Worm (Caenorhabditis elegans) whole organism, young adult: ENCODE measurements around the gene Y55F3AM.11.
A peak's percentile ranks its signal among the peaks of the same experiment; 100 is the strongest.

Experiments
- B0019.2 ChIP-seq: fragments of 200-800 bp; sonication (Bioruptor generic); conservative IDR thresholded peaks from 2 replicates; pipeline ENCODE4 v1.3.6; 2022; ENCODE audit warnings: missing genetic modification reagents, missing genetic modification characterization, missing compliant biosample characterization
- C06A6.2 ChIP-seq: fragments of 200-800 bp; sonication (Bioruptor generic); conservative IDR thresholded peaks from 2 replicates; pipeline ENCODE4 v1.3.6; 2022; ENCODE audit warnings: missing genetic modification characterization, missing compliant biosample characterization
- D2030.7 ChIP-seq: fragments of 200-800 bp; sonication (Bioruptor generic); IDR thresholded peaks from 2 replicates; pipeline ENCODE4 v1.3.6; 2022; ENCODE audit warnings: missing genetic modification reagents, missing genetic modification characterization, missing compliant biosample characterization
- F23B12.7 ChIP-seq: sonication (generic microtip); optimal IDR thresholded peaks from 2 replicates; lab custom pipeline; 2017; ENCODE audit warnings: missing genetic modification characterization, mild to moderate bottlenecking, missing compliant biosample characterization, antibody characterized with exemption, moderate library complexity; ENCODE audit not compliant: insufficient read depth
- F57A8.1 ChIP-seq: fragments of 200-800 bp; sonication (Bioruptor generic); optimal IDR thresholded peaks from 2 replicates; lab custom pipeline; 2018; ENCODE audit warnings: mild to moderate bottlenecking, missing genetic modification characterization, moderate library complexity, missing compliant biosample characterization
- K11D2.4 ChIP-seq: fragments of 200-800 bp; sonication (Bioruptor generic); IDR thresholded peaks from 2 replicates; pipeline ENCODE4 v1.3.6; 2022; ENCODE audit warnings: missing genetic modification reagents, missing genetic modification characterization, missing compliant biosample characterization
- Y56A3A.18 ChIP-seq: fragments of 200-800 bp; sonication (Bioruptor generic); IDR thresholded peaks from 2 replicates; pipeline ENCODE4 v1.3.6; 2022; ENCODE audit warnings: missing genetic modification reagents, missing genetic modification characterization, missing compliant biosample characterization
- akir-1 ChIP-seq: fragments of 200-800 bp; sonication (Bioruptor generic); optimal IDR thresholded peaks from 2 replicates; lab custom pipeline; 2018; ENCODE audit warnings: mild to moderate bottlenecking, missing genetic modification characterization, moderate library complexity, missing compliant biosample characterization
- ama-1 ChIP-seq, 3 experiments: fragments of 150-350 bp in 1 of 3; sonication (generic microtip) in 2 of 3; optimal IDR thresholded peaks; 2 replicates each; lab custom pipeline; 2014 to 2018; ENCODE audit warnings: missing biosample characterization in 2 of 3, missing genetic modification characterization in 2 of 3, missing genetic modification reagents in 2 of 3
- atf-7 ChIP-seq: sonication (generic microtip); optimal IDR thresholded peaks from 2 replicates; lab custom pipeline; 2017; ENCODE audit warnings: mild to moderate bottlenecking, missing genetic modification characterization, missing compliant biosample characterization
- athp-1 ChIP-seq: sonication (generic microtip); optimal IDR thresholded peaks from 2 replicates; lab custom pipeline; 2017; ENCODE audit warnings: mild to moderate bottlenecking, missing genetic modification characterization, missing compliant biosample characterization
- attf-3 ChIP-seq: fragments of 200-800 bp; sonication (Bioruptor generic); conservative IDR thresholded peaks from 2 replicates; pipeline ENCODE4 v1.3.6; 2022; ENCODE audit warnings: missing genetic modification reagents, missing genetic modification characterization, missing compliant biosample characterization
- cebp-1 ChIP-seq, 2 experiments: fragments of 200-800 bp in 1 of 2; sonication (Bioruptor generic) in 1 of 2; sonication (generic microtip) in 1 of 2; IDR thresholded peaks in 1 of 2; optimal IDR thresholded peaks in 1 of 2; 2 replicates each; pipeline versions ENCODE4 v1.3.6 to Lab custom; 2017 to 2022; ENCODE audit warnings: missing compliant biosample characterization in 2 of 2, missing genetic modification characterization in 2 of 2, mild to moderate bottlenecking in 1 of 2, missing genetic modification reagents in 1 of 2, moderate library complexity in 1 of 2
- cebp-2 ChIP-seq: fragments of 200-800 bp; sonication (Bioruptor generic); IDR thresholded peaks from 2 replicates; pipeline ENCODE4 v1.3.6; 2022; ENCODE audit warnings: missing genetic modification characterization, missing compliant biosample characterization
- ceh-100 ChIP-seq: fragments of 200-800 bp; sonication (Bioruptor generic); IDR thresholded peaks from 2 replicates; pipeline ENCODE4 v1.3.6; 2022; ENCODE audit warnings: missing genetic modification reagents, missing genetic modification characterization, missing compliant biosample characterization
- ceh-40 ChIP-seq: fragments of 200-800 bp; sonication (Bioruptor generic); IDR thresholded peaks from 2 replicates; pipeline ENCODE4 v1.3.6; 2022; ENCODE audit warnings: missing genetic modification characterization, missing compliant biosample characterization
- efl-1 ChIP-seq: fragments of 150-350 bp; optimal IDR thresholded peaks from 2 replicates; lab custom pipeline; 2014; ENCODE audit warnings: missing biosample characterization, missing genetic modification reagents, missing genetic modification characterization
- egl-18 ChIP-seq: fragments of 200-800 bp; sonication (Bioruptor generic); IDR thresholded peaks from 2 replicates; pipeline ENCODE4 v1.3.6; 2022; ENCODE audit warnings: missing genetic modification reagents, missing genetic modification characterization, missing compliant biosample characterization
- egrh-3 ChIP-seq: fragments of 200-800 bp; sonication (Bioruptor generic); IDR thresholded peaks from 2 replicates; pipeline ENCODE4 v1.3.6; 2022; ENCODE audit warnings: missing genetic modification reagents, missing genetic modification characterization, missing compliant biosample characterization
- gei-17 ChIP-seq: fragments of 200-800 bp; sonication (Bioruptor generic); optimal IDR thresholded peaks from 2 replicates; lab custom pipeline; 2018; ENCODE audit warnings: mild to moderate bottlenecking, missing genetic modification characterization, missing compliant biosample characterization
- him-1 ChIP-seq: sonication (generic microtip); optimal IDR thresholded peaks from 2 replicates; lab custom pipeline; 2016; ENCODE audit warnings: missing genotype, missing genetic modification reagents, missing genetic modification characterization, missing compliant biosample characterization
- hmg-1.2 ChIP-seq: fragments of 200-800 bp; sonication (Bioruptor generic); IDR thresholded peaks from 2 replicates; pipeline ENCODE4 v1.3.6; 2022; ENCODE audit warnings: missing genetic modification reagents, missing genetic modification characterization, missing compliant biosample characterization
- hrde-1 ChIP-seq: sonication (generic microtip); optimal IDR thresholded peaks from 2 replicates; lab custom pipeline; 2016; ENCODE audit warnings: missing genetic modification characterization, mild to moderate bottlenecking, missing compliant biosample characterization, moderate library complexity, missing genotype, missing genetic modification reagents, borderline replicate concordance
- lag-1 ChIP-seq: fragments of 200-800 bp; sonication (Bioruptor generic); IDR thresholded peaks from 2 replicates; pipeline ENCODE4 v1.3.6; 2022; ENCODE audit warnings: missing genetic modification reagents, missing genetic modification characterization, missing compliant biosample characterization
- let-526 ChIP-seq: fragments of 200-800 bp; sonication (Bioruptor generic); IDR thresholded peaks from 2 replicates; pipeline ENCODE4 v1.3.6; 2022; ENCODE audit warnings: missing genetic modification reagents, missing genetic modification characterization, missing compliant biosample characterization
- let-607 ChIP-seq, 2 experiments: fragments of 200-800 bp in 1 of 2; sonication (Bioruptor generic) in 1 of 2; sonication (generic microtip) in 1 of 2; optimal IDR thresholded peaks; 2 replicates each; lab custom pipeline; 2016 to 2018; ENCODE audit warnings: mild to moderate bottlenecking in 2 of 2, missing compliant biosample characterization in 2 of 2, missing genetic modification characterization in 2 of 2, moderate library complexity in 2 of 2, missing genotype in 1 of 2
- lsy-27 ChIP-seq: sonication (generic microtip); optimal IDR thresholded peaks from 2 replicates; lab custom pipeline; 2017; ENCODE audit warnings: missing genetic modification characterization, mild to moderate bottlenecking, missing compliant biosample characterization, antibody characterized with exemption, missing genotype, borderline replicate concordance; ENCODE audit not compliant: insufficient read depth
- madf-10 ChIP-seq: sonication (generic microtip); optimal IDR thresholded peaks from 2 replicates; lab custom pipeline; 2016; ENCODE audit warnings: mild to moderate bottlenecking, missing genetic modification characterization, missing compliant biosample characterization
- madf-8 ChIP-seq: fragments of 200-800 bp; sonication (Bioruptor generic); conservative IDR thresholded peaks from 2 replicates; pipeline ENCODE4 v1.3.6; 2022; ENCODE audit warnings: missing genetic modification reagents, missing genetic modification characterization, missing compliant biosample characterization
- mcd-1 ChIP-seq: fragments of 200-800 bp; sonication (Bioruptor generic); IDR thresholded peaks from 2 replicates; pipeline ENCODE4 v1.3.6; 2022; ENCODE audit warnings: missing genetic modification reagents, missing genetic modification characterization, missing compliant biosample characterization
- mxl-1 ChIP-seq: sonication (generic microtip); optimal IDR thresholded peaks from 2 replicates; lab custom pipeline; 2016; ENCODE audit warnings: missing genetic modification characterization, missing compliant biosample characterization
- nhr-120 ChIP-seq: fragments of 200-800 bp; sonication (Bioruptor generic); IDR thresholded peaks from 2 replicates; pipeline ENCODE4 v1.3.6; 2022; ENCODE audit warnings: missing genetic modification characterization, missing compliant biosample characterization
- nhr-179 ChIP-seq: sonication (generic microtip); optimal IDR thresholded peaks from 2 replicates; lab custom pipeline; 2016; ENCODE audit warnings: mild to moderate bottlenecking, missing genetic modification characterization, missing compliant biosample characterization
- nhr-27 ChIP-seq: fragments of 200-800 bp; sonication (Bioruptor generic); optimal IDR thresholded peaks from 2 replicates; lab custom pipeline; 2018; ENCODE audit warnings: mild to moderate bottlenecking, missing genetic modification characterization, moderate library complexity, missing compliant biosample characterization
- nhr-80 ChIP-seq: sonication (generic microtip); optimal IDR thresholded peaks from 2 replicates; lab custom pipeline; 2016; ENCODE audit warnings: missing genetic modification characterization, missing compliant biosample characterization
- rcor-1 ChIP-seq: fragments of 200-800 bp; sonication (Bioruptor generic); IDR thresholded peaks from 2 replicates; pipeline ENCODE4 v1.3.6; 2022; ENCODE audit warnings: missing genetic modification reagents, missing genetic modification characterization, missing compliant biosample characterization
- rpc-1 ChIP-seq, 2 experiments: fragments of 150-350 bp in 1 of 2; sonication (generic microtip) in 1 of 2; optimal IDR thresholded peaks; 2 replicates each; lab custom pipeline; 2014 to 2018; ENCODE audit warnings: missing biosample characterization in 1 of 2, missing genetic modification characterization in 1 of 2, missing genetic modification reagents in 1 of 2, missing genotype in 1 of 2
- snpc-1.3 ChIP-seq: sonication (generic microtip); optimal IDR thresholded peaks from 2 replicates; lab custom pipeline; 2017; ENCODE audit warnings: missing genetic modification characterization, mild to moderate bottlenecking, missing compliant biosample characterization, antibody characterized with exemption, moderate library complexity, missing genotype, missing genetic modification reagents; ENCODE audit not compliant: insufficient read depth
- snpc-3.4 ChIP-seq: sonication (generic microtip); optimal IDR thresholded peaks from 2 replicates; lab custom pipeline; 2017; ENCODE audit warnings: missing genetic modification characterization, mild to moderate bottlenecking, missing compliant biosample characterization, antibody characterized with exemption, moderate library complexity, missing genotype, missing genetic modification reagents
- somi-1 ChIP-seq: fragments of 200-800 bp; sonication (Bioruptor generic); optimal IDR thresholded peaks from 2 replicates; lab custom pipeline; 2018; ENCODE audit warnings: mild to moderate bottlenecking, missing genetic modification characterization, missing compliant biosample characterization
- sptf-2 ChIP-seq: fragments of 200-800 bp; sonication (Bioruptor generic); optimal IDR thresholded peaks from 2 replicates; lab custom pipeline; 2018; ENCODE audit warnings: mild to moderate bottlenecking, missing genetic modification characterization, missing compliant biosample characterization
- zfh-2 ChIP-seq: fragments of 200-800 bp; sonication (Bioruptor generic); conservative IDR thresholded peaks from 2 replicates; pipeline ENCODE4 v1.3.6; 2022; ENCODE audit warnings: missing genetic modification reagents, missing genetic modification characterization, missing compliant biosample characterization
- zim-3 ChIP-seq: sonication (generic microtip); optimal IDR thresholded peaks from 2 replicates; lab custom pipeline; 2017; ENCODE audit warnings: mild to moderate bottlenecking, missing genetic modification characterization, moderate library complexity, missing compliant biosample characterization
- ztf-28 ChIP-seq: fragments of 200-800 bp; sonication (Bioruptor generic); IDR thresholded peaks from 2 replicates; pipeline ENCODE4 v1.3.6; 2022; ENCODE audit warnings: missing genetic modification reagents, missing genetic modification characterization, missing compliant biosample characterization
- ztf-3 ChIP-seq: fragments of 200-800 bp; sonication (Bioruptor generic); optimal IDR thresholded peaks from 2 replicates; lab custom pipeline; 2018; ENCODE audit warnings: mild to moderate bottlenecking, missing genetic modification characterization, missing compliant biosample characterization

Gene Y55F3AM.11

ce11 chrIV:991647-992400, 52.4 kb downstream of the Y55F3AM.11 start, which contains the start of gene lep-2 (continued):
- no peak for TF ChIP-seq let-607 (tag; optimal IDR thresholded peaks at IDR 0.05; lab: Kevin White, UChicago)
- peak; percentile 64 for TF ChIP-seq efl-1 (GFP tag; lab: Kevin White, UChicago)
- TF ChIP-seq D2030.7: peak; percentile 35; the same call in 1 of the 2 replicates
- no peak for TF ChIP-seq egl-18
- peak; percentile 15 for TF ChIP-seq snpc-3.4 (tag; lab: Kevin White, UChicago)
- TF ChIP-seq ceh-40: no peak
- no peak for TF ChIP-seq rpc-1 (optimal IDR thresholded peaks at IDR 0.05; lab: Kevin White, UChicago)
- no peak for TF ChIP-seq rpc-1 (tag; optimal IDR thresholded peaks at IDR 0.05; lab: Kevin White, UChicago)
- TF ChIP-seq attf-3 (GFP tag; lab: Robert Waterston, UW): peak; percentile 49; the same call in 1 of the 2 replicates
- TF ChIP-seq K11D2.4 (GFP tag; lab: Robert Waterston, UW): no peak
- no peak for TF ChIP-seq B0019.2 (GFP tag; lab: Robert Waterston, UW)
- peak; percentile 64 for TF ChIP-seq hrde-1 (tag; lab: Kevin White, UChicago)
- no peak for TF ChIP-seq egrh-3
- TF ChIP-seq ama-1 (optimal IDR thresholded peaks at IDR 0.05; lab: Kevin White, UChicago): no peak
- no peak for TF ChIP-seq ama-1 (GFP tag; optimal IDR thresholded peaks at IDR 0.05; lab: Kevin White, UChicago)
- TF ChIP-seq him-1: peak; percentile 0
- TF ChIP-seq nhr-179 (tag; lab: Kevin White, UChicago): no peak
- TF ChIP-seq mcd-1 (GFP tag; lab: Robert Waterston, UW): peak; percentile 96
- TF ChIP-seq somi-1: no peak
- TF ChIP-seq hmg-1.2: no peak
- TF ChIP-seq akir-1: no peak
- TF ChIP-seq madf-8 (GFP tag; lab: Robert Waterston, UW): no peak
- no peak for TF ChIP-seq rcor-1
- no peak for TF ChIP-seq ceh-100
- no peak for TF ChIP-seq madf-10
- no peak for TF ChIP-seq nhr-27 (tag; lab: Kevin White, UChicago)
- no peak for TF ChIP-seq gei-17
- no peak for TF ChIP-seq zim-3 (tag; lab: Kevin White, UChicago)
- no peak for TF ChIP-seq F57A8.1 (GFP tag; lab: Kevin White, UChicago)
- no peak for TF ChIP-seq cebp-2 (GFP tag; lab: Robert Waterston, UW)
- TF ChIP-seq snpc-1.3 (tag; lab: Kevin White, UChicago): no peak
- no peak for TF ChIP-seq F23B12.7 (tag; lab: Kevin White, UChicago)

- TF ChIP-seq zfh-2 (GFP tag; lab: Robert Waterston, UW) (no peak; the same call in 1 of the 2 replicates), attf-3 (GFP tag; lab: Robert Waterston, UW) (peak; percentile 75), mxl-1 (tag; lab: Kevin White, UChicago) (no peak), somi-1 (peak; percentile 50), nhr-120 (GFP tag; lab: Robert Waterston, UW) (no peak), snpc-1.3 (tag; lab: Kevin White, UChicago) (peak; percentile 97), egrh-3 (peak; percentile 35; the same call in 1 of the 2 replicates), ztf-3 (GFP tag; lab: Kevin White, UChicago) (no peak), Y56A3A.18 (GFP tag; lab: Robert Waterston, UW) (no peak; the same call in 1 of the 2 replicates), cebp-1 (GFP tag; IDR thresholded peaks at IDR 0.05; lab: Robert Waterston, UW) (no peak), cebp-1 (tag; optimal IDR thresholded peaks at IDR 0.05; lab: Kevin White, UChicago) (peak; percentile 59), lag-1 (GFP tag; lab: Robert Waterston, UW) (no peak), athp-1 (tag; lab: Kevin White, UChicago) (peak; percentile 83), atf-7 (tag; lab: Kevin White, UChicago) (no peak), C06A6.2 (GFP tag; lab: Robert Waterston, UW) (no peak), ztf-28 (GFP tag; lab: Robert Waterston, UW) (peak; percentile 92), lsy-27 (tag; lab: Kevin White, UChicago) (peak; percentile 49), nhr-80 (no peak), nhr-179 (tag; lab: Kevin White, UChicago) (no peak), sptf-2 (GFP tag; lab: Kevin White, UChicago) (peak; percentile 89), let-526 (no peak)
Measured at ce11 chrIV:991181-991642, 53.0 kb downstream of the Y55F3AM.11 start.
